Worm (Caenorhabditis elegans) whole organism, L4 larva: ENCODE data around the gene F28F9.2.

ENCODE experiments used
- F10B5.3 ChIP-seq: sonication (generic microtip); optimal IDR thresholded peaks from 2 replicates; lab custom pipeline; 2016; ENCODE audit warnings: mild to moderate bottlenecking, missing genetic modification characterization, missing compliant biosample characterization
- F37D6.2 ChIP-seq: sonication (generic microtip); optimal IDR thresholded peaks from 2 replicates; lab custom pipeline; 2016; ENCODE audit warnings: mild to moderate bottlenecking, missing genetic modification characterization, missing compliant biosample characterization
- F44E2.7 ChIP-seq: fragments of 200-800 bp; sonication (Bioruptor generic); IDR thresholded peaks from 2 replicates; pipeline ENCODE4 v2.1.2; 2022; ENCODE audit warnings: missing genetic modification characterization, missing compliant biosample characterization
- F49E8.2 ChIP-seq: sonication (generic microtip); optimal IDR thresholded peaks from 2 replicates; lab custom pipeline; 2016; ENCODE audit warnings: missing compliant biosample characterization, mild to moderate bottlenecking, missing genetic modification characterization, borderline replicate concordance
- ZK546.5 ChIP-seq, 2 experiments: sonication (generic microtip); optimal IDR thresholded peaks; 2 replicates each; lab custom pipeline; 2017; ENCODE audit warnings: missing biosample characterization in 2 of 2, missing genetic modification characterization in 2 of 2
- aha-1 ChIP-seq: fragments of 150-350 bp; peaks from one replicate; lab custom pipeline; 2014; ENCODE audit warnings: missing biosample characterization, missing genetic modification characterization
- arid-1 ChIP-seq: fragments of 200-800 bp; sonication (Bioruptor generic); conservative IDR thresholded peaks from 2 replicates; pipeline ENCODE4 v1.3.6; 2022; ENCODE audit warnings: missing genetic modification reagents, missing genetic modification characterization, missing compliant biosample characterization
- duxl-1 ChIP-seq: sonication (generic microtip); optimal IDR thresholded peaks from 2 replicates; lab custom pipeline; 2016; ENCODE audit warnings: mild to moderate bottlenecking, missing genetic modification characterization, moderate library complexity, missing compliant biosample characterization; ENCODE audit not compliant: poor library complexity
- egl-43 ChIP-seq: fragments of 200-800 bp; sonication (Bioruptor generic); IDR thresholded peaks from 2 replicates; pipeline ENCODE4 v1.3.6; 2022; ENCODE audit warnings: missing genetic modification reagents, missing genetic modification characterization, missing compliant biosample characterization
- madf-9 ChIP-seq: fragments of 200-800 bp; sonication (Bioruptor generic); conservative IDR thresholded peaks from 2 replicates; pipeline ENCODE4 v1.3.6; 2022; ENCODE audit warnings: missing genetic modification reagents, missing genetic modification characterization, missing compliant biosample characterization
- nhr-237 ChIP-seq: sonication (generic microtip); optimal IDR thresholded peaks from 2 replicates; lab custom pipeline; 2017; ENCODE audit warnings: missing biosample characterization, missing genetic modification characterization
- nhr-28 ChIP-seq: fragments of 150-350 bp; optimal IDR thresholded peaks from 2 replicates; lab custom pipeline; 2014; ENCODE audit warnings: missing biosample characterization, missing genetic modification characterization

DNA sequence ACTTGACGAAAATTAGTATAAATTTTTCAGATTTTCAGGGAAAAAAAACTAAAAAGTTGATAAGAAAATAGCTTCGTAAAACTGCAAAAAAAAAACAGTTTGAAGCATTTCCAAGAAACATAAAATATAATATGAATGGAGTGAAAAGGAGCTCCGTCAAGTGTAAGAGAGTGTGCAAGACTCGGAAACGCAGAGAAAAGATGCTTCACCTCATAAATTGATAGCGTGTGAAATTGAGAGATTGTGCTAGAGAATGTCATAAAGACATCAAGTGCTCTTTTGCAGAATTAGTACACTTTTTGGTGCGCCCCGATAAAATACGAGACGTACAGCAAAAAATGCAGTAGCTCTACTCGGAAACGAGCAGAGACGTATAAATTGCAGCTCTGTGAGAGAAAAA is 18.0 kb upstream of the F28F9.2 start:
- TF ChIP-seq F37D6.2 (tag; lab: Kevin White, UChicago) (no peak), duxl-1 (tag; lab: Kevin White, UChicago) (no peak), F10B5.3 (tag; lab: Kevin White, UChicago) (no peak), F49E8.2 (tag; lab: Kevin White, UChicago) (no peak), egl-43 (no peak), F44E2.7 (GFP tag; lab: Robert Waterston, UW) (no peak), nhr-237 (tag; lab: Kevin White, UChicago) (no peak), madf-9 (GFP tag; lab: Robert Waterston, UW) (no peak), aha-1 (tag; lab: Kevin White, UChicago) (no peak), ZK546.5 (tag; optimal IDR thresholded peaks at IDR 0.05; lab: Kevin White, UChicago) (no peak), nhr-28 (tag; lab: Kevin White, UChicago) (peak; percentile 13), arid-1 (GFP tag; lab: Robert Waterston, UW) (no peak)
